Worm (Caenorhabditis elegans): Measurements from ENCODE around the gene oac-37.

oac-37 gene

DNA sequence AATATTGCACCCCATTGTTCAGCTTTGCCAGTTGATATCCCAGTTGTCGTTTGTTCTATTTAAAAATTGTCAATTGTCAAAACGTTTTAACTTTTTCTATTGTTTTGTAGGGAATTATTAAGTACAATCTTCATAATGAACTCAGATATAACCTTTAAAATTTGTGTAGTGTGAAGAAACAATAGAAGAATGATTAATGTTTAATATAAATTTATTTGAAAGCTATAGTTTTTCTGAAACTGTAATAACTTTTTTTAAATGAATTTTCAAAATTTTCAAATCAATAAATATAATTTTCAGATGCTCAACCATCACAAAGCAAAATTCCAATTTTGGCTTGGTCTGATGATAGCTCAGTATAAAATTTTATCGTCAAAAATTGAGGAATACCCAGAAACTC is 46.2 kb downstream of the oac-37 start, which contains the start of gene K01G12.22:
TSS of gene K01G12.22 (plus strand) at position 301 of the 400 bp plus-strand sequence.
- TF ChIP-seq W03F9.2 (tag; optimal IDR thresholded peaks at IDR 0.05) (no peak), dao-5 (tag; optimal IDR thresholded peaks at IDR 0.05) (no peak), him-1 (tag; optimal IDR thresholded peaks at IDR 0.05) (no peak)

DNA sequence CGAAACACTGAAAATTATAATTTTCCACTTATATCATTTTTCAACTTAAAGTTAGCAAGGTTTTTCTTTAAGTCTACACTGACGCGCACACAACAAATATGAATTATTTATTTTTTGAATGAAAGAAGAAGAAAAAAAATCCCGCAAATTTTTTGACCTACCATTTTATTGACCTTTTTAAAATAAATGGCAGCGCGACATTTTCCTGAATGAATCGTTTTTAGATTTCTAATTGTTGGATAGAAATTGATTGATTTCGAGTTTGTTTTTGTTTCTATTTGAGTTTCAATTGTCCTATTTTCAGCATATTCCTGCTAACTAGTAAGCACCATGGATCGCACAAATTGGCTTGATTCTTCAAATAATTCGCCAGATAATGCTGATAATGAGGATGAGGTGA is 47.5 kb downstream of the oac-37 start, which contains the start of gene K01G12.3:
TSS of gene K01G12.3 (plus strand) at position 301 of the 400 bp plus-strand sequence.
- TF ChIP-seq W03F9.2 (tag; optimal IDR thresholded peaks at IDR 0.05) = no peak
- no peak for TF ChIP-seq him-1 (tag; optimal IDR thresholded peaks at IDR 0.05)
- TF ChIP-seq dao-5 (tag; optimal IDR thresholded peaks at IDR 0.05) = no peak

DNA sequence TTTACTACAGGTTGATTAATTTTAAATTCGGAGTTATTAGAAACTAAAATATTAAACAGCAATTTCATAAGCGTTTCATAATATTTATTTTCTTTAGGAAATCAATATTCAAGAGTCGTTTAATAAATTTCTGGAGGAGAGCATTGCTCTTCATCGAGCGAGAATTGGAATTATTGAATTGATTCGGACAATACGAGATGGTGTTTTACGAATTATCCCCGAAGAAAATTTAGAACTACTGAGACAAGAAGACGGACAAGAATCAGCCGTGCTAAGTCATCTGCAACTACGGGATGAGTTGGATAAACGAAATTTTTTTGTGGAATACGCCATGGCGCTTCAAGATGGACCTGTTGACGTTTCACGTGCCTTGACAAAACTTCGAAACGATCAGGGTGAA is 48.6 kb downstream of the oac-37 start:
- TF ChIP-seq dao-5 (tag; optimal IDR thresholded peaks at IDR 0.05) (no peak), him-1 (tag; optimal IDR thresholded peaks at IDR 0.05) (no peak), W03F9.2 (tag; optimal IDR thresholded peaks at IDR 0.05) (no peak)

DNA sequence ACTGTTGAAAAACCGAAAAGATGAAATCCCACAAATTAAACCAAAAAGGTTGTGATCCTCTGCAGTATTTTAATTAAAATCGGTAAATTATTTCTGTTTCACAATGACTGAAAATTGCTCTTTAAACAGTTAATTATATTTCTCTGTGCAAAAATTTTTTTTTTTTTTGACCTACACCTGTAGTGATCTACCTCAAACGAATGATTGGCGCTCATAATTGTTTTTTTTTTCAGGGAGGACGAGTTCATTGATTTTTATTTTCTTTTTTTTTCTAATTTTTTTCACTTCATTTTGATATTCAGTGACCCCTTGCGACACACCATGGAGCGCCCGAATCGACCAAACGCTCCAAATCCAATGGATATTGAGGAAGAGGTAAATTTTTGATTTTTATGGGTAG is 50.5 kb downstream of the oac-37 start, which contains the start of gene F02H6.2:
TSS of gene F02H6.2 (plus strand) at position 301 of the 400 bp plus-strand sequence.
- TF ChIP-seq dao-5 (tag; optimal IDR thresholded peaks at IDR 0.05) (no peak), W03F9.2 (tag; optimal IDR thresholded peaks at IDR 0.05) (no peak), him-1 (tag; optimal IDR thresholded peaks at IDR 0.05) (no peak)

All from whole organism, L4/young adult.